Fruit fly (Drosophila melanogaster) ovary, adult (tissue): Measurements from ENCODE around the gene ato.
A peak's percentile ranks its signal among the peaks of the same experiment; 100 is the strongest.

Experiments
- CG17801 ChIP-seq: fragments of 200-800 bp; optimal IDR thresholded peaks from 2 replicates; lab custom pipeline; 2019; ENCODE audit warnings: missing biosample characterization, mild to moderate bottlenecking, missing genetic modification characterization, moderate library complexity; ENCODE audit not compliant: partially characterized antibody

The ato gene

dm6 chr3R:8275031-8275430 lies 2.8 kb upstream of the ato start:
- TF ChIP-seq CG17801 (GFP tag; lab: Kevin White, UChicago): no peak

DNA sequence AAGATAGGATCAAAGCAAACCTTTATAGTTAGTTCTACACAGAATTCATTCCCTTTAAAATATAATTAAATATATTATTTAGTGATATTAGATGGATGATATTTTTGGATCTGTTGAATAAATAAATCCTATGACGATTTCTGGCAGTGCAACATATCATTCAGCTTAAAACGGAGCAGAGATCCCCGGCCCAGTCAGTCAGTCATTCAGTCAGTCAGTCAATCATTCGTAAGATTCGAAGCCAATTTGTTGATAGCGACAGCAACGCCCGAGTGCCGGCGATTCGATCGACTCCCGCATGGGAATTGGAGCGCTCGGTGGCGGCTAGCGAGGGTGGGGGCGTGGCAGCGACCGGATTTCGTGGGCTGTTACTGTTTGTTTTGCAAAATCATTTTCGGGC lies 2.1 kb downstream of the ato start:
- TF ChIP-seq CG17801 (GFP tag; lab: Kevin White, UChicago): no peak

DNA sequence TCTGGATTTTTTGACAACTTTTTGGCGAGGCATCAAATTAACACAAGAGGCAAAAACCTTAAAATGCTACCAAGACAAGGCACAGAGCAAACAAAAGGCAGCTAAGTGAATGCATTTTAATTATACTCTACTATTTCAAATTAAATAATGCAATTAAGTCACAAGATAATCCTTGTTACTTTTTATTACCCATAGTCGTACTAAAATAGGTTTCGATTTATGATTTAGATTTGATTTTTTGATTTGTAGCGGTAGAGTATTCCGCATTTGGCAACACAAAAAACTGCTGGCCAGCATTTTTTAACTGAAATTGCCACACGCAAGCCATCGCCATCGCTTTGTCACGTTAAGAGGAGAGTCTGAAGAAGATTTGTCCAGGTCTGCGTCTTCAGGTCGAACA lies 4.9 kb downstream of the ato start:
- TF ChIP-seq CG17801 (GFP tag; lab: Kevin White, UChicago): no peak

DNA sequence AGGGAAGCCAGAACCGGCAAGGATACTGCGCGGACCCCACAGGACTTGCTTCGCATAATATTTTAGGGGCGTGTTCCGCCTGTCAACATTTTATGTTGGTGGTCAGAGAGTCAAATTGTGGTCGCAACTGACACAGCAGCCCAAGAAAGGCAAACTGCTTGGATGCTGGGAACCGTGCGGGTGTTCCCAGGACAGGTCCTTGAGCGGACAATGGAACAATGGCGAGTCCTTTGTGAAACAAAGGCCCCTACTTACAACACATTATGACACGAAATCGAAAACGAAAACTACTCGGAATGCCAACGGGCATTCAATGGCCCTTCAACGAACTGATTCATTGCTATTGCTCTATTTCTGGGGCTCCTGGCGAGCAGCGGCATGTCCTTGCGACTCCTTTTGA lies 6.4 kb downstream of the ato start:
- no peak for TF ChIP-seq CG17801 (GFP tag; lab: Kevin White, UChicago)

dm6 chr3R:8285727-8286344 lies 8.0 kb downstream of the ato start:
- no peak for TF ChIP-seq CG17801 (GFP tag; lab: Kevin White, UChicago)

DNA sequence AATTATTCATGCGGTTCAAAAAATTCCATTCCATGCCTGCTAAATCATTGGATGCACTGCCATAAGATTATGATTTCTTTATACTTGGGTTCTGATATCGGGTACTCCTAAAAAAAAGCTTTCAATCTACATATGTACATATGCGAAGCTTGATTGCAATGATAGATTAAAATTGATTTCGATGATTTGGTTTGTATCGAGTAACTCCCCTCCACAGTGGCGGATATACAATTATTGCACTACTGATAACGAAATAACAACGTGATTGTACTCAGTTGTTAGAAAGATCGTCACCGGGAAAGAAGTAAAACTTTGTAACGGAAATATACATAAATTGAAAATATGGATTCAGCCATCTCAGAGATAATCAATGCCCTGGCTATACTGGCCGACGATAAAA lies 9.8 kb downstream of the ato start, which contains the start of gene Nazo:
Gene Nazo (plus strand): TSS at position 180 of the 400 bp plus-strand sequence.
- no peak for TF ChIP-seq CG17801 (GFP tag; lab: Kevin White, UChicago)

DNA sequence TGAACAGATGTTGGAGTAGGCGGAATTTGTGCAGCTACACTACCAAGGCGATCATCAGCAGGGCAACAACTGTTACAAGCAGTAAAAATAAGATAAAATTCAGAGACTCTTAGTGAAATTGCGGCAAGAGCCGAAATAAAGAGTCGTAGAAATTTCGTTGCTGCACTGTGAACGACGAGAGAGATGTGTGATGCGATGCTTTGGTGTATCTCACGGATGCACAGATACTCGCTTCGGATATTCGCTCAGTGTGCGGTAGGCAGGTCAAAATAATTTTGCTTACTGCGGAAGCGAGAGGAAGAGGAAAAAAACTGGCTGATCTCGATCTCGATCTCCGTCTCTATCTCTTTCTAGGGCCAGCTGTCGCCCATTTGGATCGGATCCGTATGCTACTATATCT lies 10.9 kb downstream of the ato start:
- TF ChIP-seq CG17801 (GFP tag; lab: Kevin White, UChicago): no peak

DNA sequence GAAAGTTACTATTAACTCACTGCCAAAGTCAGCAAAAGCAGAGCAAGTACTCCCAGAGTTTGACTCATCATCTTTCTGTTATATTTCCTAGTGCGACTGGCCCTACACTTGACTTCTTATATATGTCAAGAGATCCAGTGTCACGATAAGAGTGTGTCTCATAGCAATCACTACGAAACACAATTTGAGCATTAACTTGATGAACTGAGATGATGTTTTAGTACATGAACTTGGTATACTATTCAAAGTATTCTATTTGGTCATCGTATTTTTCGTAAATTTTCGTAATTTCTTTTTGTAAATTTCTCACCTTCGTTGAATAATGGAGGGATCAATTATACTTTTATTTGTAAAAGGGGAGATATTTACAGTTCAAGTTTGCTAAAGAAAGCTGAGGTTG lies 12.6 kb downstream of the ato start, which contains the start of gene CG11672:
Gene CG11672 (minus strand): TSS at position 101 of the 400 bp plus-strand sequence.
- TF ChIP-seq CG17801 (GFP tag; lab: Kevin White, UChicago): no peak

- TF ChIP-seq CG17801 (GFP tag; lab: Kevin White, UChicago): no peak
Measured at dm6 chr3R:8290940-8291339, 13.1 kb downstream of the ato start, which contains the start of gene CG31464. Gene CG31464 (plus strand): TSS chr3R:8291240.

DNA sequence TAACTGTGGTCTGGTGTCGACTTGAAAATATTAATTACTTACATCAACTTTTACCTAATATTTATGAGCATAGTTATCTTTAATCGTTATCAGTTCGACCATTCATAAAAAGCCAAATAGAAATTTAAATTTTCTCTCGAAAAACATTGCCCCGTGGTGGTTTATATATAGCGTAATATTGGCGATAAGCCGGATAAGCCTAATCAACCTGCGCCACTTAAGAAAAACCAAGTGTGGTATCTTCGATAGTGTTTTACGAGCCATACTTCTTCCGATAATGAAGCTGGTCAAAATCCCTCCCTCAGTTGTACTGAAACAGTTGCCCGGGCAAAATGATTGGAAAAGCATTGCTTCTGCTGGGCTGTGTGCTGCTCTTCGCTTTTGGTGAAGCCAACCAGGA lies 14.2 kb downstream of the ato start, which contains the start of gene CG31463:
Gene CG31463 (plus strand): TSS at position 302 of the 400 bp plus-strand sequence.
- TF ChIP-seq CG17801 (GFP tag; lab: Kevin White, UChicago): no peak

DNA sequence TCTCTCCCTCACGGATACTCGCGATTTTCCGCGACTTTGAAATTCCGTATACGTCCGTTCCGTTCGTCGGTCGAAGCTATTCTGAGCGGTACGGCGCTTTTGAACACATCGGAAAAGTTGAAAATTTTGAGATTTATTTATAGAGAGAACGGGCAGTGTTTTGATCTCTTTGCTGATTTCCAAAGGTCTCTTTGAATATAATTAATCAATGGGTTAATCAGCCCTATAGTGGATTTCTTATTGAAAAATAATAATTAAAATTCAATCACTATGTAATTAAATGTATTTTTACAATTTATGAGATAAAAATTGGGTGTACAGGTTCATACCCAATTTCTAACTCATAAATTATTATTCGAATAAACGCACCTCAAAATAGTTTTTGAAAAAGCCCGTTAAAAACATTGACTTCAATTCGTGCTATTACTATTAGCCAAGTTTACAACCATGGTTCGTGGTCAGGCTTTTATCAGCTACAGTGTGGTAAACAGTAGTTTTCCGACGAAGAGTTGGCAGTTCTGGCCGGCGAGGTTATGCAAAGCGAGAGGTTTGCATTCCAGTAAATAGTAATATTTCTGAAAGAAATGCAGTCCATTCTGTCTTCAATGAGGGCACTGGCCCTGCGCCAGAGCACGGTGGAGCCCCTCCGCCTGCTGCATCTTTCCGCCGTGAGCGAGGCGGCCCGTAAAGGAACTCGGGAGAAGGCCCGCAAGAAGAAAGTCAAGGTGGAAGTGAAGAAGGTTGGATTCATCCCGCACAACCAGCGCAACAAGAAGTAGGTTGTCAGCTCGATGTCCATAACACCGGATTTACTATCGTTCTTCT lies 23.3 kb downstream of the ato start, which contains the start of the genes CG9626 and mRpL1:
Gene CG9626 (minus strand): TSS at position 51 of the 825 bp plus-strand sequence.
Gene mRpL1 (plus strand): TSS at position 513 of the 825 bp plus-strand sequence.
- no peak for TF ChIP-seq CG17801 (GFP tag; lab: Kevin White, UChicago)

dm6 chr3R:8303848-8304247 lies 26.0 kb downstream of the ato start, which contains the start of gene nac:
Gene nac (minus strand): TSS chr3R:8304023.
- TF ChIP-seq CG17801 (GFP tag; lab: Kevin White, UChicago): no peak

dm6 chr3R:8305110-8305509 lies 27.3 kb downstream of the ato start, which contains the start of gene Sgt1:
Gene Sgt1 (minus strand): TSS chr3R:8305274.
- TF ChIP-seq CG17801 (GFP tag; lab: Kevin White, UChicago): peak; percentile 37

dm6 chr3R:8306188-8306926 lies 28.5 kb downstream of the ato start:
- TF ChIP-seq CG17801 (GFP tag; lab: Kevin White, UChicago): no peak

dm6 chr3R:8306927-8307261 lies 29.0 kb downstream of the ato start:
- TF ChIP-seq CG17801 (GFP tag; lab: Kevin White, UChicago): no peak
